Fruit fly (Drosophila melanogaster): ENCODE data around the gene RpS20.

RpS20 gene

dm6 chr3R:20788559-20788958 is 33.4 kb upstream of the RpS20 start:
- no peak for TF ChIP-seq Mnt (GFP tag; optimal IDR thresholded peaks at IDR 0.05)
- TF ChIP-seq tj (GFP tag; optimal IDR thresholded peaks at IDR 0.05), result peak; percentile 81
- TF ChIP-seq pad (GFP tag; optimal IDR thresholded peaks at IDR 0.05), result no peak
- no peak for TF ChIP-seq cic (GFP tag; optimal IDR thresholded peaks at IDR 0.05)

DNA sequence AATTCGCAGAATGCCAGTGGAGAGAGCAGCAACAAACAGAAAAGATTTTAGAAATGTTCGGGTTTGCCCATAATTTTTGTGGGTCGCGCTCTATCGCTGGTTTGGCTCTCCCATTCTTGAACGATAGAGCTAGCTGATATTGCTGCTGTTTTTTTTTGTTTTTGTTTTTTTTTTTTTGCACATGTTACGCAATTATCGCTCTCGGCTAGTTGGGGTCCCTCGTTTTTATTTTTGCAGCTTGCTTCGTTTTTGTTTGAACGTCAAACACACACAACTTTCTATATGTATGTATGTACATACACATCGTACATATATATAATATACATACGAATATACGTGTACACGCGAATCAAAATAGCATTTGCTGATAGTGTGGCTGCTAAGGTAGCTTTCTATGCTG is 31.5 kb upstream of the RpS20 start:
- TF ChIP-seq tj (GFP tag; optimal IDR thresholded peaks at IDR 0.05) (peak; percentile 78), CG11617 (GFP tag; optimal IDR thresholded peaks at IDR 0.05) (no peak), CG33017 (tag; optimal IDR thresholded peaks at IDR 0.05) (peak; percentile 35), bab1 (GFP tag; optimal IDR thresholded peaks at IDR 0.05) (no peak), cic (GFP tag; optimal IDR thresholded peaks at IDR 0.05) (peak; percentile 23), pad (GFP tag; optimal IDR thresholded peaks at IDR 0.05) (no peak), CG12768 (GFP tag; optimal IDR thresholded peaks at IDR 0.05) (peak; percentile 59), CG7101 (tag; optimal IDR thresholded peaks at IDR 0.05) (no peak), kay (GFP tag; ENCODE audit: borderline replicate concordance) (peak; percentile 98), Clk (GFP tag; optimal IDR thresholded peaks at IDR 0.05) (no peak), Crg-1 (GFP tag; optimal IDR thresholded peaks at IDR 0.05) (no peak), CG5204 (GFP tag; optimal IDR thresholded peaks at IDR 0.05) (no peak), CG1620 (GFP tag; optimal IDR thresholded peaks at IDR 0.05) (no peak), Mnt (GFP tag; optimal IDR thresholded peaks at IDR 0.05) (peak; percentile 3), CG14711 (tag; optimal IDR thresholded peaks at IDR 0.05) (no peak)

- TF ChIP-seq tj (GFP tag; optimal IDR thresholded peaks at IDR 0.05) (no peak), CG1620 (GFP tag; optimal IDR thresholded peaks at IDR 0.05) (no peak), cnc (optimal IDR thresholded peaks at IDR 0.05) (no peak), Clk (GFP tag; optimal IDR thresholded peaks at IDR 0.05) (no peak), Hr96 (GFP tag; optimal IDR thresholded peaks at IDR 0.05) (no peak), CG14711 (tag; optimal IDR thresholded peaks at IDR 0.05) (no peak)
These were observed 30.7 kb upstream of the RpS20 start for dm6 chr3R:20791212-20791789.

dm6 chr3R:20796949-20797348 is 25.0 kb upstream of the RpS20 start:
- peak; percentile 69 for TF ChIP-seq kay (GFP tag; ENCODE audit: borderline replicate concordance)
- no peak for TF ChIP-seq CG14711 (tag; optimal IDR thresholded peaks at IDR 0.05)
- TF ChIP-seq Mnt (GFP tag; optimal IDR thresholded peaks at IDR 0.05), result no peak
- no peak for TF ChIP-seq CG11617 (GFP tag; optimal IDR thresholded peaks at IDR 0.05)
- TF ChIP-seq tj (GFP tag; optimal IDR thresholded peaks at IDR 0.05), result no peak

- TF ChIP-seq kay (GFP tag; ENCODE audit: borderline replicate concordance) (no peak), ovo (GFP tag; optimal IDR thresholded peaks at IDR 0.05) (no peak), cic (GFP tag; optimal IDR thresholded peaks at IDR 0.05) (no peak), bab1 (GFP tag; optimal IDR thresholded peaks at IDR 0.05) (no peak), CG1620 (GFP tag; optimal IDR thresholded peaks at IDR 0.05) (no peak), pad (GFP tag; optimal IDR thresholded peaks at IDR 0.05) (no peak), Mnt (GFP tag; optimal IDR thresholded peaks at IDR 0.05) (no peak), Crg-1 (GFP tag; optimal IDR thresholded peaks at IDR 0.05) (no peak), cnc (optimal IDR thresholded peaks at IDR 0.05) (no peak), CG7101 (tag; optimal IDR thresholded peaks at IDR 0.05) (no peak), Hr96 (GFP tag; optimal IDR thresholded peaks at IDR 0.05) (no peak), CG14711 (tag; optimal IDR thresholded peaks at IDR 0.05) (no peak), toe (GFP tag; optimal IDR thresholded peaks at IDR 0.05) (no peak), Clk (GFP tag; optimal IDR thresholded peaks at IDR 0.05) (no peak), CG7045 (GFP tag; optimal IDR thresholded peaks at IDR 0.05) (no peak), CG11617 (GFP tag; optimal IDR thresholded peaks at IDR 0.05) (no peak), CG33017 (tag; optimal IDR thresholded peaks at IDR 0.05) (no peak)
These were observed 19.7 kb upstream of the RpS20 start for dm6 chr3R:20802253-20802652.

DNA sequence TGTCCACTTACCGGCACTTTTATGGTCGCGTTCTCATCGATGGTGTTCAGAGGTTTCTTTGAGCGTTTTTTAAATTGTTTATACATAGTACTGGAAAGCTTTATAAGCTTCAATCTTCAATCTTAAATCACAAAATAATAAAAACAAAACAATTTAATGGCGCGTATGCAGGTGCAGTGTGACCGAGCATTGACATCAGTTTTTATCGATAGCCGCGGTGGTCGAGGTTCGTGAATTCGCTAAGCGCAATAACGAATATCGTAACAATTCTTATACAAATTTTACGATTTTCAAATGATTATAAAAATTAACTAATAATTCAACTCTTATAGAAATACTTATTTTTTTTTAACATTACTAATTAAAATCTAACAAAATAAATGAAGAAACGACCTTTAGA is 6.0 kb upstream of the RpS20 start, which contains the start of gene Fancd2:
Gene Fancd2 (minus strand): TSS at position 183 of the 400 bp plus-strand sequence.
- no peak for TF ChIP-seq toe (GFP tag; optimal IDR thresholded peaks at IDR 0.05)
- no peak for TF ChIP-seq Crg-1 (GFP tag; optimal IDR thresholded peaks at IDR 0.05)
- no peak for TF ChIP-seq cic (GFP tag; optimal IDR thresholded peaks at IDR 0.05)
- no peak for TF ChIP-seq CG12768 (GFP tag; optimal IDR thresholded peaks at IDR 0.05)
- TF ChIP-seq CG14711 (tag; optimal IDR thresholded peaks at IDR 0.05), result no peak
- no peak for TF ChIP-seq tj (GFP tag; optimal IDR thresholded peaks at IDR 0.05)
- TF ChIP-seq bab1 (GFP tag; optimal IDR thresholded peaks at IDR 0.05), result peak; percentile 6

DNA sequence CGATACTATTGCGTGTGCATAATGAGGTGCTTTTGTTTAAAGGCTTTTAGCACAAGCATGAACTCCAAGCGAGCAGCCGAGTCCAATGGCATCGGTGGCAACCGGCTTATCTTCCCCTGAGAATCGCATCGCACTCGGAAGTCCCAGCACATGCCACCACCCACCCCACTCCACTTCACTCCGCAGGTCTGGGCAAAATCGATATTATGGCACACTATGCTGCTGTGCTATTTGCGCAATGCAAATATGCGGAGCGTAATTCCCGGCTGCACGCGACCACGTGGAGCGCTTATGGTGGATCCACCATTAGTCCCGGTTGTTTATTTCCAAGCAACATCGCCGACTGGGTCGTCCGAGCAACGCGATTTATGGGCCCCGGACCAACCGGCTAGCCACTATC is 3.7 kb upstream of the RpS20 start:
- no peak for TF ChIP-seq bab1 (GFP tag; optimal IDR thresholded peaks at IDR 0.05)
- TF ChIP-seq Clk (GFP tag; optimal IDR thresholded peaks at IDR 0.05), result no peak
- peak; percentile 17 for TF ChIP-seq CG7045 (GFP tag; optimal IDR thresholded peaks at IDR 0.05)
- no peak for TF ChIP-seq tj (GFP tag; optimal IDR thresholded peaks at IDR 0.05)
- TF ChIP-seq Mnt (GFP tag; optimal IDR thresholded peaks at IDR 0.05), result peak; percentile 47

DNA sequence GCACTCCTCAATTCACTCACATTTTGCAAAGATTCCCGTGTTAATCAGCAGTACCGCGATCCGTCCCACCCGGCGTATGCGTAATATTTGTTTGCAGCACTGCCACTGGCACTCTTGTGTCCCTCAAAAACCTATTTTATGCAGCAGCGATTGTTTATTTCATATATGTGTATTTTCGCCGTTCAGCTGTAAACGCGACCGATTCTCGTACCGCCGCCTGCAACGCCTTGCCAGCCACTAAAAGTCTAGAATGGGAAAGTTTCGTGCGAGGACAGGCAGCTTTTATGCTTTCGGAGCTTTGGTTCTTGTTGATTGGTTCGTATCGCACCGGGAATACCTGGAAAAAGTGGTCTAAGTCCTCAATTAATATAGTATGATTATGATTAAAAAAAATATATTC is 3.3 kb upstream of the RpS20 start, which contains the start of gene CG17270:
Gene CG17270 (minus strand): TSS at position 241 of the 400 bp plus-strand sequence.
- TF ChIP-seq CG5204 (GFP tag; optimal IDR thresholded peaks at IDR 0.05) (no peak), Mnt (GFP tag; optimal IDR thresholded peaks at IDR 0.05) (peak; percentile 6)
